Fruit fly (Drosophila melanogaster) whole organism, embryonic: ENCODE results near the gene Ilp4.

ENCODE experiments used
- Bgb ChIP-seq: fragments of 200-800 bp; sonication (Bioruptor generic); IDR thresholded peaks from 2 replicates; pipeline ENCODE4 v1.3.6; 2022; ENCODE audit warnings: missing biosample characterization, missing genetic modification characterization; ENCODE audit not compliant: partially characterized antibody
- CG10147 ChIP-seq: fragments of 200-800 bp; sonication (Bioruptor generic); optimal IDR thresholded peaks from 2 replicates; lab custom pipeline; 2019; ENCODE audit warnings: missing biosample characterization, mild to moderate bottlenecking, missing genetic modification characterization, moderate library complexity
- CG1024 ChIP-seq: fragments of 200-800 bp; sonication (Bioruptor generic); IDR thresholded peaks from 2 replicates; pipeline ENCODE4 v1.3.6; 2022; ENCODE audit warnings: missing biosample characterization, missing genetic modification characterization
- CG12104 ChIP-seq: fragments of 200-800 bp; sonication (Bioruptor generic); optimal IDR thresholded peaks from 3 replicates; lab custom pipeline; 2016; ENCODE audit warnings: missing biosample characterization, missing genetic modification characterization
- CG13894 ChIP-seq: fragments of 200-800 bp; sonication (Bioruptor generic); optimal IDR thresholded peaks from 3 replicates; lab custom pipeline; 2018; ENCODE audit warnings: missing biosample characterization, mild to moderate bottlenecking, missing genetic modification characterization, moderate library complexity
- CG16815 ChIP-seq: fragments of 200-800 bp; sonication (Bioruptor generic); optimal IDR thresholded peaks from 3 replicates; lab custom pipeline; 2017; ENCODE audit warnings: missing biosample characterization, mild to moderate bottlenecking, missing genetic modification characterization
- CG17829 ChIP-seq: fragments of 200-800 bp; optimal IDR thresholded peaks from 2 replicates; lab custom pipeline; 2019; ENCODE audit warnings: missing biosample characterization, mild to moderate bottlenecking, missing genetic modification characterization, moderate library complexity
- CG30020 ChIP-seq: fragments of 200-800 bp; optimal IDR thresholded peaks from 2 replicates; lab custom pipeline; 2019; ENCODE audit warnings: missing biosample characterization, mild to moderate bottlenecking, missing genetic modification characterization, moderate library complexity
- CG3163 ChIP-seq: fragments of 200-800 bp; sonication (Bioruptor generic); optimal IDR thresholded peaks from 3 replicates; lab custom pipeline; 2016; ENCODE audit warnings: missing biosample characterization, missing genetic modification characterization
- CG3281 ChIP-seq: fragments of 200-800 bp; sonication (Bioruptor generic); optimal IDR thresholded peaks from 3 replicates; lab custom pipeline; 2017; ENCODE audit warnings: missing biosample characterization, mild to moderate bottlenecking, missing genetic modification characterization
- CG34376 ChIP-seq: fragments of 200-800 bp; sonication (Bioruptor generic); optimal IDR thresholded peaks from 2 replicates; lab custom pipeline; 2018; ENCODE audit warnings: missing biosample characterization, mild to moderate bottlenecking, missing genetic modification characterization
- CG4328 ChIP-seq: fragments of 200-800 bp; sonication (Bioruptor generic); optimal IDR thresholded peaks from 3 replicates; lab custom pipeline; 2017; ENCODE audit warnings: missing biosample characterization, missing genetic modification reagents, missing genetic modification characterization
- CG43689 ChIP-seq: fragments of 200-800 bp; sonication (Bioruptor generic); IDR thresholded peaks from 2 replicates; pipeline ENCODE4 v1.3.6; 2022; ENCODE audit warnings: missing biosample characterization, missing genetic modification characterization
- CG4424 ChIP-seq: fragments of 200-800 bp; sonication (Bioruptor generic); optimal IDR thresholded peaks from 3 replicates; lab custom pipeline; 2016; ENCODE audit warnings: missing biosample characterization, missing genetic modification characterization
- CG6654 ChIP-seq: fragments of 200-800 bp; sonication (Bioruptor generic); optimal IDR thresholded peaks from 2 replicates; lab custom pipeline; 2017; ENCODE audit warnings: missing biosample characterization, mild to moderate bottlenecking, missing genetic modification characterization
- CG7963 ChIP-seq: fragments of 200-800 bp; sonication (Bioruptor generic); IDR thresholded peaks from 3 replicates; pipeline ENCODE4 v1.3.6; 2022; ENCODE audit warnings: missing biosample characterization, missing genetic modification characterization; ENCODE audit not compliant: partially characterized antibody
- CTCF ChIP-seq: fragments of 200-800 bp; sonication (Bioruptor generic); optimal IDR thresholded peaks from 2 replicates; lab custom pipeline; 2017; ENCODE audit warnings: missing biosample characterization, mild to moderate bottlenecking, missing genetic modification characterization, moderate library complexity
- CrebB ChIP-seq: fragments of 200-800 bp; sonication (Bioruptor generic); optimal IDR thresholded peaks from 3 replicates; lab custom pipeline; 2018; ENCODE audit warnings: missing biosample characterization, mild to moderate bottlenecking, missing genetic modification characterization
- D ChIP-seq, 2 experiments: fragments of 200-800 bp in 1 of 2; fragments of >200 bp in 1 of 2; sonication (Bioruptor generic) in 1 of 2; optimal IDR thresholded peaks; 2 replicates in 1 of 2; 3 replicates in 1 of 2; lab custom pipeline; 2017; ENCODE audit warnings: mild to moderate bottlenecking in 1 of 2, missing biosample characterization in 1 of 2, missing genetic modification characterization in 1 of 2, missing genetic modification reagents in 1 of 2
- Dip3 ChIP-seq: fragments of 200-800 bp; sonication (Bioruptor generic); optimal IDR thresholded peaks from 3 replicates; lab custom pipeline; 2016; ENCODE audit warnings: missing biosample characterization, missing genetic modification characterization
- Doc2 ChIP-seq: fragments of 200-800 bp; sonication (Bioruptor generic); IDR thresholded peaks from 2 replicates; pipeline ENCODE4 v1.3.6; 2022; ENCODE audit warnings: missing biosample characterization, missing genetic modification characterization
- Ets65A ChIP-seq: fragments of 200-800 bp; sonication (Bioruptor generic); peaks from one replicate; lab custom pipeline; 2016; ENCODE audit warnings: missing biosample characterization, missing genetic modification characterization
- Ets97D ChIP-seq: fragments of 200-800 bp; sonication (Bioruptor generic); optimal IDR thresholded peaks from 3 replicates; lab custom pipeline; 2016; ENCODE audit warnings: missing biosample characterization, missing genetic modification characterization
- HLH4C ChIP-seq: fragments of 200-800 bp; sonication (Bioruptor generic); IDR thresholded peaks from 3 replicates; pipeline ENCODE4 v1.3.6; 2022; ENCODE audit warnings: missing biosample characterization, missing genetic modification characterization; ENCODE audit not compliant: partially characterized antibody
- Hr3 ChIP-seq: fragments of 200-800 bp; sonication (Bioruptor generic); optimal IDR thresholded peaks from 3 replicates; lab custom pipeline; 2016; ENCODE audit warnings: missing biosample characterization, missing genetic modification characterization
- NC2β ChIP-seq: fragments of 200-800 bp; sonication (Bioruptor generic); optimal IDR thresholded peaks from 2 replicates; lab custom pipeline; 2016; ENCODE audit warnings: missing biosample characterization, missing genetic modification characterization
- Oli ChIP-seq: fragments of 200-800 bp; sonication (Bioruptor generic); optimal IDR thresholded peaks from 2 replicates; lab custom pipeline; 2018; ENCODE audit warnings: missing biosample characterization, mild to moderate bottlenecking, missing genetic modification characterization, moderate library complexity
- Xrp1 ChIP-seq: fragments of 200-800 bp; sonication (Bioruptor generic); IDR thresholded peaks from 2 replicates; pipeline ENCODE4 v1.3.6; 2022; ENCODE audit warnings: missing biosample characterization, missing genetic modification characterization
- YL-1 ChIP-seq: fragments of 200-800 bp; sonication (Bioruptor generic); optimal IDR thresholded peaks from 3 replicates; lab custom pipeline; 2017; ENCODE audit warnings: missing biosample characterization, mild to moderate bottlenecking, missing genetic modification characterization
- bbx ChIP-seq: fragments of 200-800 bp; sonication (Bioruptor generic); IDR thresholded peaks from 2 replicates; pipeline ENCODE4 v1.3.6; 2022; ENCODE audit warnings: missing biosample characterization, missing genetic modification characterization; ENCODE audit not compliant: partially characterized antibody
- bigmax ChIP-seq: fragments of 200-800 bp; sonication (Bioruptor generic); optimal IDR thresholded peaks from 2 replicates; lab custom pipeline; 2018; ENCODE audit warnings: missing biosample characterization, mild to moderate bottlenecking, missing genetic modification characterization
- btn ChIP-seq: fragments of 200-800 bp; sonication (Bioruptor generic); optimal IDR thresholded peaks from 2 replicates; lab custom pipeline; 2016; ENCODE audit warnings: missing biosample characterization, missing genetic modification characterization
- chinmo ChIP-seq: fragments of 200-800 bp; sonication (Bioruptor generic); IDR thresholded peaks from 4 replicates; pipeline ENCODE4 v1.3.6; 2022; ENCODE audit warnings: missing biosample characterization, missing genetic modification characterization; ENCODE audit not compliant: partially characterized antibody
- crc ChIP-seq: fragments of 200-800 bp; sonication (Bioruptor generic); optimal IDR thresholded peaks from 2 replicates; lab custom pipeline; 2016; ENCODE audit warnings: missing biosample characterization, missing genetic modification characterization
- dan ChIP-seq: fragments of 200-800 bp; sonication (Bioruptor generic); IDR thresholded peaks from 2 replicates; pipeline ENCODE4 v1.3.6; 2022; ENCODE audit warnings: missing biosample characterization, missing genetic modification characterization
- dmrt11E ChIP-seq: fragments of 200-800 bp; sonication (Bioruptor generic); optimal IDR thresholded peaks from 3 replicates; lab custom pipeline; 2018; ENCODE audit warnings: missing biosample characterization, mild to moderate bottlenecking, missing genetic modification characterization, moderate library complexity
- gt ChIP-seq: fragments of 200-800 bp; sonication (Bioruptor generic); IDR thresholded peaks from 2 replicates; pipeline ENCODE4 v1.3.6; 2022; ENCODE audit warnings: missing biosample characterization, missing genetic modification characterization
- klu ChIP-seq: fragments of 200-800 bp; sonication (Bioruptor generic); IDR thresholded peaks from 2 replicates; pipeline ENCODE4 v1.3.6; 2022; ENCODE audit warnings: missing biosample characterization, missing genetic modification characterization
- nerfin-2 ChIP-seq: fragments of 200-800 bp; sonication (Bioruptor generic); IDR thresholded peaks from 2 replicates; pipeline ENCODE4 v1.3.6; 2022; ENCODE audit warnings: missing biosample characterization, missing genetic modification characterization; ENCODE audit not compliant: partially characterized antibody
- pho ChIP-seq: fragments of 200-800 bp; sonication (Bioruptor generic); optimal IDR thresholded peaks from 2 replicates; lab custom pipeline; 2016; ENCODE audit warnings: missing biosample characterization, missing genetic modification characterization
- pum ChIP-seq: fragments of 200-800 bp; sonication (Bioruptor generic); optimal IDR thresholded peaks from 2 replicates; lab custom pipeline; 2016; ENCODE audit warnings: missing biosample characterization, missing genetic modification characterization
- ranshi ChIP-seq: fragments of 200-800 bp; sonication (Bioruptor generic); IDR thresholded peaks from 2 replicates; pipeline ENCODE4 v1.3.6; 2022; ENCODE audit warnings: missing biosample characterization, missing genetic modification characterization
- rib ChIP-seq: fragments of 200-800 bp; sonication (Bioruptor generic); IDR thresholded peaks from 2 replicates; pipeline ENCODE4 v1.3.6; 2022; ENCODE audit warnings: missing biosample characterization, missing genetic modification characterization
- sens ChIP-seq: fragments of 200-800 bp; sonication (Bioruptor generic); peaks from one replicate; lab custom pipeline; 2016; ENCODE audit warnings: missing biosample characterization, missing genetic modification characterization
- tin ChIP-seq: fragments of 200-800 bp; sonication (Bioruptor generic); optimal IDR thresholded peaks from 3 replicates; lab custom pipeline; 2016; ENCODE audit warnings: missing biosample characterization, missing genetic modification characterization
- tio ChIP-seq: fragments of 200-800 bp; sonication (Bioruptor generic); optimal IDR thresholded peaks from 2 replicates; lab custom pipeline; 2017; ENCODE audit warnings: missing biosample characterization, missing genetic modification characterization, inconsistent platforms
- twi ChIP-seq: fragments of 200-800 bp; optimal IDR thresholded peaks from 2 replicates; lab custom pipeline; 2019; ENCODE audit warnings: missing biosample characterization, mild to moderate bottlenecking, missing genetic modification characterization, moderate library complexity
- vnd ChIP-seq: fragments of 200-800 bp; sonication (Bioruptor generic); IDR thresholded peaks from 3 replicates; pipeline ENCODE4 v1.3.6; 2022; ENCODE audit warnings: missing biosample characterization, missing genetic modification characterization; ENCODE audit not compliant: partially characterized antibody

Gene Ilp4

dm6 chr3L:9762036-9762597, 41.9 kb downstream of the Ilp4 start (continued):
- TF ChIP-seq btn, result peak; percentile 12

- TF ChIP-seq CG10147 (peak; percentile 32), CrebB (tag; lab: Kevin White, UChicago) (no peak), D (optimal IDR thresholded peaks at IDR 0.05; lab: Kevin White, UChicago) (no peak), D (GFP tag; optimal IDR thresholded peaks at IDR 0.05; lab: Kevin White, UChicago) (no peak), CG3281 (GFP tag; lab: Kevin White, UChicago) (peak; percentile 29), Oli (tag; lab: Kevin White, UChicago) (no peak), tio (GFP tag; lab: Kevin White, UChicago) (no peak), twi (tag; lab: Kevin White, UChicago) (no peak), bbx (GFP tag; lab: Robert Waterston, UW) (no peak), YL-1 (no peak), ranshi (no peak), gt (GFP tag; lab: Robert Waterston, UW) (no peak), CG43689 (GFP tag; lab: Robert Waterston, UW) (no peak), Xrp1 (GFP tag; lab: Robert Waterston, UW) (no peak), pho (no peak), rib (no peak), nerfin-2 (no peak), CG30020 (tag; lab: Kevin White, UChicago) (no peak), CTCF (GFP tag; lab: Kevin White, UChicago) (no peak), CG34376 (peak; percentile 47), dan (GFP tag; lab: Robert Waterston, UW) (no peak), Doc2 (GFP tag; lab: Robert Waterston, UW) (no peak), CG6654 (GFP tag; lab: Kevin White, UChicago) (no peak), bigmax (GFP tag; lab: Kevin White, UChicago) (no peak), dmrt11E (tag; lab: Kevin White, UChicago) (no peak), Ets65A (GFP tag; lab: Kevin White, UChicago) (no peak), Dip3 (no peak), CG7963 (GFP tag; lab: Robert Waterston, UW) (no peak), klu (GFP tag; lab: Robert Waterston, UW) (no peak), Ets97D (no peak), pum (GFP tag; lab: Kevin White, UChicago) (no peak), CG4424 (no peak), CG12104 (GFP tag; lab: Kevin White, UChicago) (no peak), crc (GFP tag; lab: Kevin White, UChicago) (no peak), HLH4C (no peak), Bgb (GFP tag; lab: Robert Waterston, UW) (no peak), CG16815 (GFP tag; lab: Kevin White, UChicago) (no peak), tin (GFP tag; lab: Kevin White, UChicago) (no peak), NC2β (GFP tag; lab: Kevin White, UChicago) (no peak), sens (GFP tag; lab: Kevin White, UChicago) (peak; percentile 62), CG17829 (tag; lab: Kevin White, UChicago) (no peak), CG1024 (GFP tag; lab: Robert Waterston, UW) (no peak), Hr3 (no peak), chinmo (GFP tag; lab: Robert Waterston, UW) (peak; percentile 74; the same call in 1 of the 4 replicates), vnd (GFP tag; lab: Robert Waterston, UW) (no peak), CG4328 (GFP tag; lab: Kevin White, UChicago) (no peak), CG13894 (tag; lab: Kevin White, UChicago) (peak; percentile 77), CG3163 (GFP tag; lab: Kevin White, UChicago) (no peak)
Observed at dm6 chr3L:9760151-9760749, 43.8 kb downstream of the Ilp4 start, which contains the start of gene CG42268. TSS of gene CG42268 (minus strand) at chr3L:9760395.
